Worm (Caenorhabditis elegans): ENCODE measurements around the gene Y14H12A.1.

DNA sequence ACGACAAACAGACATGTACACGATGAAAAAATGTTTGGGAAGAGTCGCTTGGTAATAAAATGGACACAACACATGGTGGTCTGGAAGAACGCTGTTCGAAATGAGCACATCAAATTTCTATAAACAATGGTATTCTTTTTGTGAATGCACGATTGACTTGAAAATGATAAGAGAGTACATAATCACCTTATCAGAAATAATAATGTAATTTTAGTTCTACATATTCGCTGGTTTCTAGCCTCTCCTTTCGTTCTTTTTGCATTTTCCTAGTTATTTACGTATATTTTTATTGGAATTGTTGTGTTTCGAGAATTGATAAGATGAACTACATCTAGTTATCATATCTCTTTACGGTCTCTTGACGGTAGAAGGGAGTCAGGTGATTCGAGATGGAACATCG lies 39.0 kb upstream of the Y14H12A.1 start:
- TF ChIP-seq hmg-4 (GFP tag; optimal IDR thresholded peaks at IDR 0.05) (no peak), hnd-1 (tag; optimal IDR thresholded peaks at IDR 0.05) (no peak), ama-1 (optimal IDR thresholded peaks at IDR 0.05) (no peak), sea-1 (GFP tag; conservative IDR thresholded peaks at IDR 0.05) (no peak), ceh-13 (GFP tag; optimal IDR thresholded peaks at IDR 0.05) (no peak), F13C5.2 (tag; optimal IDR thresholded peaks at IDR 0.05) (no peak)
